Worm (Caenorhabditis elegans) whole organism, late embryonic: ENCODE data around the gene srbc-61.

Experiments used
- K09A11.1 ChIP-seq: sonication (generic microtip); optimal IDR thresholded peaks from 2 replicates; lab custom pipeline; 2017; ENCODE audit warnings: antibody characterized with exemption, mild to moderate bottlenecking, missing genetic modification characterization, missing compliant biosample characterization; ENCODE audit not compliant: insufficient read depth
- Y22D7AL.16 ChIP-seq: sonication (generic microtip); optimal IDR thresholded peaks from 2 replicates; lab custom pipeline; 2016; ENCODE audit warnings: missing genetic modification characterization, missing compliant biosample characterization
- ama-1 ChIP-seq: fragments of 150-350 bp; optimal IDR thresholded peaks from 2 replicates; lab custom pipeline; 2014
- ceh-31 ChIP-seq: sonication (generic microtip); optimal IDR thresholded peaks from 2 replicates; lab custom pipeline; 2016; ENCODE audit warnings: missing genetic modification characterization, missing compliant biosample characterization
- ceh-34 ChIP-seq: sonication (generic microtip); optimal IDR thresholded peaks from 2 replicates; lab custom pipeline; 2016; ENCODE audit warnings: mild to moderate bottlenecking, missing genetic modification characterization, missing compliant biosample characterization
- fax-1 ChIP-seq: sonication (generic microtip); optimal IDR thresholded peaks from 2 replicates; lab custom pipeline; 2016; ENCODE audit warnings: missing genotype, missing genetic modification characterization, missing compliant biosample characterization
- lin-11 ChIP-seq: fragments of 200-800 bp; sonication (Bioruptor generic); optimal IDR thresholded peaks from 2 replicates; lab custom pipeline; 2018; ENCODE audit warnings: mild to moderate bottlenecking, missing genetic modification characterization, missing compliant biosample characterization
- nhr-11 ChIP-seq: fragments of 150-350 bp; optimal IDR thresholded peaks from 2 replicates; lab custom pipeline; 2014; ENCODE audit warnings: missing biosample characterization, missing genetic modification characterization
- unc-42 ChIP-seq: sonication (generic microtip); optimal IDR thresholded peaks from 2 replicates; lab custom pipeline; 2016; ENCODE audit warnings: missing genotype, missing genetic modification characterization, missing compliant biosample characterization

DNA sequence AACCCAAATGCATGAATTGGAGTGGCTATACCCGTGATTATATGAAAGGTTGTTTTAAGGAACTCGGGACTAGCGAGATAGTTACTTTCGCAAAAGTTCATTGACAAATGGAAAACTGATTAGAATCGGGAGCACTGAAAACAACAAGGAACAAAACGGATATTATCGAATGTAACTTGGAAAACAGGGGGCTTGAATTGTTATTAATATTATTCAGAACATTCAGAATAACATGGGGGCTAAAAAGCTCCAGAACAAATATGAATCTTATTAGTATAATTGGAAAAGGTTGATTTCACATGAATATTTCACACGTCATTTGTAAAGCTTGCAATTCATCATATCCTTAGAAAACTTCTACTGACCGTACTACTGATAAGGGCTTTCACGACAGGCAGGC lies 5.0 kb upstream of the srbc-61 start, which contains the start of gene srh-235:
- TF ChIP-seq ama-1 (lab: Kevin White, UChicago) (no peak), unc-42 (tag; lab: Kevin White, UChicago) (no peak), lin-11 (tag; lab: Kevin White, UChicago) (no peak), Y22D7AL.16 (no peak), ceh-34 (no peak), ceh-31 (tag; lab: Kevin White, UChicago) (no peak), nhr-11 (no peak), K09A11.1 (tag; lab: Kevin White, UChicago) (no peak), fax-1 (tag; lab: Kevin White, UChicago) (no peak)
